Worm (Caenorhabditis elegans) whole organism, L4 larva: Measurements from ENCODE around the gene F54D5.3.

Experiments used
- fos-1 ChIP-seq: fragments of 150-350 bp; optimal IDR thresholded peaks from 2 replicates; lab custom pipeline; 2014; ENCODE audit warnings: missing biosample characterization, missing genetic modification characterization
- hif-1 ChIP-seq, 2 experiments: sonication (generic microtip); optimal IDR thresholded peaks; 2 replicates each; lab custom pipeline; 2016 to 2017; ENCODE audit warnings: missing compliant biosample characterization in 2 of 2, missing genetic modification characterization in 2 of 2, missing genetic modification reagents in 2 of 2, missing genotype in 2 of 2, mild to moderate bottlenecking in 1 of 2
- mdl-1 ChIP-seq, 2 experiments: fragments of 150-350 bp in 1 of 2; sonication (generic microtip) in 1 of 2; optimal IDR thresholded peaks; 2 replicates each; lab custom pipeline; 2014 to 2017; ENCODE audit warnings: missing biosample characterization in 2 of 2, missing genetic modification characterization in 2 of 2
- nhr-10 ChIP-seq: fragments of 150-350 bp; optimal IDR thresholded peaks from 2 replicates; lab custom pipeline; 2014; ENCODE audit warnings: missing biosample characterization, missing genetic modification characterization
- nhr-25 ChIP-seq: sonication (generic microtip); optimal IDR thresholded peaks from 2 replicates; lab custom pipeline; 2017; ENCODE audit warnings: missing genetic modification characterization, mild to moderate bottlenecking, missing compliant biosample characterization, antibody characterized with exemption, moderate library complexity, borderline replicate concordance; ENCODE audit not compliant: insufficient read depth
- pha-4 ChIP-seq, 2 experiments: fragments of 150-350 bp in 1 of 2; fragments of 200-800 bp in 1 of 2; sonication (Bioruptor generic) in 1 of 2; IDR thresholded peaks in 1 of 2; optimal IDR thresholded peaks in 1 of 2; 2 replicates each; pipeline versions ENCODE4 v1.3.6 to Lab custom; 2014 to 2022; ENCODE audit warnings: missing genetic modification characterization in 2 of 2, missing genetic modification reagents in 2 of 2, missing biosample characterization in 1 of 2, missing compliant biosample characterization in 1 of 2
- pqm-1 ChIP-seq: sonication (generic microtip); optimal IDR thresholded peaks from 2 replicates; lab custom pipeline; 2017; ENCODE audit warnings: missing biosample characterization, missing genetic modification characterization
- tag-97 ChIP-seq: fragments of 200-800 bp; sonication (Bioruptor generic); IDR thresholded peaks from 2 replicates; pipeline ENCODE4 v1.3.6; 2022; ENCODE audit warnings: missing genetic modification characterization, missing compliant biosample characterization
- unc-39 ChIP-seq: sonication (generic microtip); optimal IDR thresholded peaks from 2 replicates; lab custom pipeline; 2017; ENCODE audit warnings: missing biosample characterization, missing genetic modification characterization
- zag-1 ChIP-seq: fragments of 150-350 bp; optimal IDR thresholded peaks from 2 replicates; lab custom pipeline; 2014; ENCODE audit warnings: missing biosample characterization, missing genetic modification characterization

ce11 chrII:11542958-11543357, 28.6 kb upstream of the F54D5.3 start:
- TF ChIP-seq zag-1 (tag; lab: Kevin White, UChicago): no peak
- no peak for TF ChIP-seq mdl-1 (tag; optimal IDR thresholded peaks at IDR 0.05; lab: Kevin White, UChicago)
- no peak for TF ChIP-seq nhr-25
- TF ChIP-seq pha-4 (GFP tag; IDR thresholded peaks at IDR 0.05; lab: Robert Waterston, UW): no peak
- no peak for TF ChIP-seq pha-4 (tag; optimal IDR thresholded peaks at IDR 0.05; lab: Kevin White, UChicago)
- no peak for TF ChIP-seq hif-1 (tag; optimal IDR thresholded peaks at IDR 0.05; lab: Kevin White, UChicago)
- TF ChIP-seq pqm-1 (tag; lab: Kevin White, UChicago): no peak
- no peak for TF ChIP-seq tag-97 (GFP tag; lab: Robert Waterston, UW)
- TF ChIP-seq nhr-10 (tag; lab: Kevin White, UChicago): no peak
- TF ChIP-seq fos-1: no peak
- TF ChIP-seq unc-39 (tag; lab: Kevin White, UChicago): no peak
